Worm (Caenorhabditis elegans): ENCODE measurements around the gene sri-18.

Gene sri-18

ce11 chrV:10246967-10247366, 13.4 kb downstream of the sri-18 start (continued):
- TF ChIP-seq ztf-22 (GFP tag; optimal IDR thresholded peaks at IDR 0.05): no peak
- TF ChIP-seq nfya-1 (tag; optimal IDR thresholded peaks at IDR 0.05; ENCODE audit: borderline replicate concordance, insufficient read depth): no peak
- no peak for TF ChIP-seq ceh-58 (GFP tag; IDR thresholded peaks at IDR 0.05)
- TF ChIP-seq aptf-3 (GFP tag; IDR thresholded peaks at IDR 0.05): no peak
- TF ChIP-seq ztf-6 (GFP tag; IDR thresholded peaks at IDR 0.05): no peak
- 0 out of 2 replicates have a peak, but pooled peaks have one; percentile 9 for TF ChIP-seq dox-1 (GFP tag; IDR thresholded peaks at IDR 0.05)
- peak; percentile 82 for TF ChIP-seq zfh-2 (GFP tag; conservative IDR thresholded peaks at IDR 0.05)

DNA sequence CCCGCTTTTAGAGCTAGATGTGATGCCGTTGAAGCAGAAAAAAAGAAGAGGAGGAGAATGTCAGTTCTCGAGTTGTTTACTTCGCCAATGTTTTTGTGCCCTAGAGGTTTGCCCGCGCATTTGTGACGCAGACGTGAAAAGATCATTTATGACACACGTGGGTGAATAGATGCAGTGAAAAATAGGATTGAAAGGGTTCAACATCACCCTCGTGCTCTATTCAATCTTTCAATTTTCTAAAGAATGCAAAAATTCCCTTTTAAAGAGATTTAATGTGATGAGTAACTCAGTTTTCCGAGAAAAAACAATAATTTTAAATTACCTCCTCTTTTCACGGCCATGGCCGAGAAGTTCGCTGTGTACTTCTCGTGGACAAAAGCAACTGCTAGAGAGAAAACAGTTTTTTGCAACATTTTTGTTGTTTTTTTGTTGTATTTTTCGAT, 13.9 kb downstream of the sri-18 start:
- no peak for TF ChIP-seq cebp-1 (GFP tag; IDR thresholded peaks at IDR 0.05)
- TF ChIP-seq cebp-1 (tag; optimal IDR thresholded peaks at IDR 0.05): peak; percentile 28
- TF ChIP-seq B0336.3 (GFP tag; IDR thresholded peaks at IDR 0.05): no peak
- TF ChIP-seq akir-1 (GFP tag; optimal IDR thresholded peaks at IDR 0.05): no peak
- no peak for TF ChIP-seq Y95B8A.8 (GFP tag; IDR thresholded peaks at IDR 0.05)
- TF ChIP-seq nhr-179 (tag; optimal IDR thresholded peaks at IDR 0.05): no peak
- no peak for TF ChIP-seq B0019.2 (GFP tag; conservative IDR thresholded peaks at IDR 0.05)
- no peak for TF ChIP-seq mxl-1 (tag; optimal IDR thresholded peaks at IDR 0.05)
- TF ChIP-seq ceh-79 (tag; optimal IDR thresholded peaks at IDR 0.05): no peak
- no peak for TF ChIP-seq atf-7 (tag; optimal IDR thresholded peaks at IDR 0.05)
- peak; percentile 5 for TF ChIP-seq lsl-1 (GFP tag; optimal IDR thresholded peaks at IDR 0.05)
- TF ChIP-seq rcor-1 (GFP tag; IDR thresholded peaks at IDR 0.05): no peak
- peak; percentile 59 for TF ChIP-seq lin-54 (GFP tag; optimal IDR thresholded peaks at IDR 0.05)
- TF ChIP-seq sdz-38 (tag; optimal IDR thresholded peaks at IDR 0.05): no peak
- TF ChIP-seq mcd-1 (GFP tag; IDR thresholded peaks at IDR 0.05): no peak; the same call in 1 of the 2 replicates
- no peak for TF ChIP-seq ceh-100 (GFP tag; IDR thresholded peaks at IDR 0.05)
- no peak for TF ChIP-seq B0261.1 (tag; optimal IDR thresholded peaks at IDR 0.05)
- no peak for TF ChIP-seq ztf-18 (tag; optimal IDR thresholded peaks at IDR 0.05)
- TF ChIP-seq hrde-1 (tag; optimal IDR thresholded peaks at IDR 0.05; ENCODE audit: borderline replicate concordance): no peak
- no peak for TF ChIP-seq let-607 (tag; optimal IDR thresholded peaks at IDR 0.05)
- peak; percentile 34 for TF ChIP-seq attf-5 (GFP tag; optimal IDR thresholded peaks at IDR 0.05)
- TF ChIP-seq madf-10 (tag; optimal IDR thresholded peaks at IDR 0.05): no peak
- TF ChIP-seq nhr-80 (tag; optimal IDR thresholded peaks at IDR 0.05): no peak
- no peak for TF ChIP-seq him-1 (tag; optimal IDR thresholded peaks at IDR 0.05)
- peak; percentile 45 for TF ChIP-seq somi-1 (GFP tag; optimal IDR thresholded peaks at IDR 0.05)
- no peak for TF ChIP-seq unc-130 (GFP tag; optimal IDR thresholded peaks at IDR 0.05)
- TF ChIP-seq zfh-2 (GFP tag; conservative IDR thresholded peaks at IDR 0.05): no peak
- no peak for TF ChIP-seq rpc-1 (optimal IDR thresholded peaks at IDR 0.05)
- no peak for TF ChIP-seq rpc-1 (tag; optimal IDR thresholded peaks at IDR 0.05)
- TF ChIP-seq snpc-1.1 (tag; optimal IDR thresholded peaks at IDR 0.05; ENCODE audit: insufficient read depth): no peak
- no peak for TF ChIP-seq lin-26 (GFP tag; IDR thresholded peaks at IDR 0.05)
- TF ChIP-seq F37B4.10 (GFP tag; IDR thresholded peaks at IDR 0.05): no peak
- TF ChIP-seq ama-1 (optimal IDR thresholded peaks at IDR 0.05): no peak
- TF ChIP-seq ama-1 (GFP tag; optimal IDR thresholded peaks at IDR 0.05): no peak
- TF ChIP-seq F55B11.4 (tag; optimal IDR thresholded peaks at IDR 0.05; ENCODE audit: borderline replicate concordance, insufficient read depth): no peak
- TF ChIP-seq dox-1 (GFP tag; IDR thresholded peaks at IDR 0.05): peak; percentile 16; the same call in 1 of the 2 replicates
- peak; percentile 24; the same call in 1 of the 2 replicates for TF ChIP-seq hmg-1.2 (GFP tag; IDR thresholded peaks at IDR 0.05)
- no peak for TF ChIP-seq attf-3 (GFP tag; conservative IDR thresholded peaks at IDR 0.05)
- TF ChIP-seq ekl-4 (GFP tag; IDR thresholded peaks at IDR 0.05): no peak
- no peak for TF ChIP-seq rec-8 (tag; optimal IDR thresholded peaks at IDR 0.05)
- TF ChIP-seq madf-8 (GFP tag; conservative IDR thresholded peaks at IDR 0.05): 0 out of 2 replicates have a peak, but pooled peaks have one; percentile 23
- no peak for TF ChIP-seq cebp-2 (GFP tag; IDR thresholded peaks at IDR 0.05)
- no peak for TF ChIP-seq lir-1 (GFP tag; conservative IDR thresholded peaks at IDR 0.05)
